Worm (Caenorhabditis elegans): Measurements from ENCODE around the gene srbc-3.

DNA sequence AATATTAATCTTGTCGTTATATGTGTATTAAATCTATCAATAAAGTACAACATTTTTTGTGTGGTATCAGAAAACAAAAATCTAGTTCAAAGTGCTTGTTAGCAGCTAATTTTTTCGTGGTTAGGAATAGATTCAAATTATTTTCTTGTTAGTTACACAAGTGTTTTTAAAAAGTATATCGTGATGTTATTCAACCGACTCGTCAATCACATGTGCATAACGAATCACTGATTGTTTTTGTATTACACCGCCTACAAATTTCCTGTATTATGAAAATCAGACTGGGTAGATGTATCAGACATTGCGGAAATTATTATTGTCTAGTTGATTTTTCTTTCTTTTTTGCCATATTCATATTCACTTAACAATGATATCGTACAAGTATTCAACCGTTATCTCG, 25.3 kb upstream of the srbc-3 start, which contains the start of gene str-64:
- TF ChIP-seq him-1 (tag; optimal IDR thresholded peaks at IDR 0.05): no peak
- no peak for TF ChIP-seq W03F9.2 (tag; optimal IDR thresholded peaks at IDR 0.05)
